Worm (Caenorhabditis elegans) whole organism, L1 larva: ENCODE measurements around the gene bud-31.

ENCODE experiments used
- C34B4.2 ChIP-seq: sonication (generic microtip); optimal IDR thresholded peaks from 2 replicates; lab custom pipeline; 2017; ENCODE audit warnings: mild to moderate bottlenecking, missing genetic modification characterization, missing compliant biosample characterization
- alr-1 ChIP-seq: fragments of 200-800 bp; sonication (Bioruptor generic); optimal IDR thresholded peaks from 2 replicates; lab custom pipeline; 2018; ENCODE audit warnings: borderline replicate concordance, mild to moderate bottlenecking, missing genetic modification characterization, missing compliant biosample characterization
- blmp-1 ChIP-seq: fragments of 150-350 bp; optimal IDR thresholded peaks from 2 replicates; lab custom pipeline; 2014; ENCODE audit warnings: missing biosample characterization, missing genetic modification characterization
- ces-1 ChIP-seq: fragments of 150-350 bp; optimal IDR thresholded peaks from 2 replicates; lab custom pipeline; 2014; ENCODE audit warnings: missing biosample characterization, missing genetic modification reagents, missing genetic modification characterization
- egl-27 ChIP-seq, 2 experiments: fragments of 150-350 bp in 1 of 2; sonication (generic microtip); optimal IDR thresholded peaks; 3 replicates each; lab custom pipeline; 2017 to 2018; ENCODE audit warnings: missing biosample characterization in 2 of 2, missing genetic modification characterization in 2 of 2, missing genetic modification reagents in 2 of 2
- elt-2 ChIP-seq: sonication (generic microtip); optimal IDR thresholded peaks from 2 replicates; lab custom pipeline; 2016; ENCODE audit warnings: missing genetic modification characterization, mild to moderate bottlenecking, inconsistent platforms, missing compliant biosample characterization, missing genetic modification reagents
- fkh-4 ChIP-seq: sonication (generic microtip); optimal IDR thresholded peaks from 2 replicates; lab custom pipeline; 2016; ENCODE audit warnings: missing compliant biosample characterization, missing genetic modification characterization, borderline replicate concordance
- lin-13 ChIP-seq: fragments of 150-350 bp; optimal IDR thresholded peaks from 2 replicates; lab custom pipeline; 2014; ENCODE audit warnings: missing biosample characterization, missing genetic modification reagents, missing genetic modification characterization
- mdl-1 ChIP-seq, 2 experiments: fragments of 150-350 bp; optimal IDR thresholded peaks; 2 replicates each; lab custom pipeline; 2014 to 2017; ENCODE audit warnings: missing biosample characterization in 2 of 2, missing genetic modification characterization in 2 of 2, inconsistent platforms in 1 of 2
- rnt-1 ChIP-seq: sonication (generic microtip); optimal IDR thresholded peaks from 2 replicates; lab custom pipeline; 2016; ENCODE audit warnings: mild to moderate bottlenecking, missing genetic modification characterization, moderate library complexity, missing compliant biosample characterization
- skn-1 ChIP-seq: fragments of 150-350 bp; optimal IDR thresholded peaks from 2 replicates; lab custom pipeline; 2014; ENCODE audit warnings: missing biosample characterization, missing genetic modification characterization
- swsn-7 ChIP-seq: sonication (generic microtip); optimal IDR thresholded peaks from 2 replicates; lab custom pipeline; 2016; ENCODE audit warnings: missing genetic modification characterization, missing compliant biosample characterization

DNA sequence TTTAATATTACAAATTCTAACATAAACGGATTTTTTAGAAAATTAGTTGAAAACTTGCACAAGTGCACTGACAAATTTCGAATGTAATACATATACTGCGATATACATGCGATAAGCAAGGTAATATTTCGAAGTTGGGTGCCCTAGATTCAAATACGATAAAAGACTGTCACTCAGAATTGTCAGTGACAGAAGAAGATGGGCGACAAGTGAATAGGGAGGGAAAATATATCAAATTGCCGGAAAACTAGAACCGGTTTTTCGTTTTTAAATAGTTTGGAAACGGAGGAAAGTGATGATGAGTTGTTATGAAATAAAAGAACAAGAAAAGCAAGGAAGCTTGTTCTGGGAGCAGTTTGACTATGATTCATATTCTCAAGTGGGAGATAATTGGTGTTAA is 37.7 kb upstream of the bud-31 start:
- TF ChIP-seq C34B4.2 (tag; lab: Kevin White, UChicago) (no peak), egl-27 (tag; optimal IDR thresholded peaks at IDR 0.05; lab: Kevin White, UChicago) (no peak), swsn-7 (tag; lab: Kevin White, UChicago) (no peak), ces-1 (GFP tag; lab: Kevin White, UChicago) (no peak), alr-1 (tag; lab: Kevin White, UChicago) (no peak), elt-2 (tag; lab: Kevin White, UChicago) (no peak), blmp-1 (peak; percentile 67), skn-1 (no peak), rnt-1 (tag; lab: Kevin White, UChicago) (peak; percentile 14), fkh-4 (no peak), lin-13 (no peak), mdl-1 (tag; optimal IDR thresholded peaks at IDR 0.05; lab: Kevin White, UChicago) (no peak)
